Worm (Caenorhabditis elegans): ENCODE results near the gene srg-28.
A peak's percentile ranks its signal among the peaks of the same experiment; 100 is the strongest.

Gene srg-28

ce11 chrV:5319477-5319876, 15.2 kb upstream of the srg-28 start, which contains the start of gene ceh-34:
Gene ceh-34, minus strand, starts transcription at chrV:5319577.
- TF ChIP-seq mab-9 (GFP tag; IDR thresholded peaks at IDR 0.05) (no peak), nhr-85 (tag) (peak; percentile 6)

- peak in 1 of 2 experiments; percentile 55 for TF ChIP-seq lsy-2 (tag; optimal IDR thresholded peaks at IDR 0.05)
- TF ChIP-seq sptf-1 (tag; optimal IDR thresholded peaks at IDR 0.05): no peak
- no peak for TF ChIP-seq mef-2 (tag; optimal IDR thresholded peaks at IDR 0.05)
- no peak for TF ChIP-seq nhr-85 (tag)
These were observed 11.9 kb upstream of the srg-28 start for ce11 chrV:5322815-5323214.

DNA sequence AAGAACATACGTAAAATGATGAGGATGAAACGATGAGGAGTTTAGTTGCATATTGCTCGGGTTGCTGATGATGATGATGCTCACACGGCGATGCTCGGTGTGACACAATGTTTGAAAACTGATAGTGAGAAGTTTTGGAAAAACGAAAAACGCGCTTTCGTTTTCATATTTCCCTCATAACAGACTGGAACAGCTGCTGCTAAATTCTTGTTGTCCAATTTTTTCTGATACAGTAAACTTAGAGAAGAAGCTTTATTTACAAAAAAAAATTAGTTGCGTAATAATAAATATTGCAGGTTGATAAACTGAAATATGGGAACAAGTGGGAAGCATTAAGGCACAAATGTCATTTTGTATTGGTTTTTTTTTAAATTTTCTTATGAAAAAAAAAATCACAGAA, 10.1 kb upstream of the srg-28 start, which contains the start of gene ceh-33:
TSS of gene ceh-33 (minus strand) at position 101 of the 400 bp plus-strand sequence.
- TF ChIP-seq isw-1 (GFP tag; IDR thresholded peaks at IDR 0.05) (no peak), nhr-85 (tag) (peak; percentile 18)

DNA sequence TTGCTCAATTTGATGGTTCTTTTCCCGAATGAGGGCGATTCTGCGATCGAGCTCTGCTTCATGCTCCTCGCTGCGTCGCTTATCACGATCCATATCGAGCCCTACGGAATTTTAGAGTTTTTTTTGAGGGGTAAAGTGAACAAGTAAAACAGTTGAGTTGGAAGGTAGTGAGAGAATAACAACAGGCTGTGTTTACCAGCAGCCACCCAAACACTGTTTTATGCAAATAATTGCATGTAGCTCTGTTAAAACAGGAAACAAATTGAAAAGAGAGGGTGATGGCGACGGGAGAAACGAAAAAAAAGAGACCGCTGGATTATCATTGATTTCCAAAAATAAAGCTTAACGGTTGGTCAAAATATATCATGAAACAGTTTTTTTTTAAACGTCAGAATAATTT, 6.4 kb upstream of the srg-28 start, which contains the start of gene C10G8.8:
TSS of gene C10G8.8 (minus strand) at position 101 of the 400 bp plus-strand sequence.
- TF ChIP-seq nhr-84 (tag; optimal IDR thresholded peaks at IDR 0.05) (no peak), hpl-2 (GFP tag; optimal IDR thresholded peaks at IDR 0.05) (no peak), fkh-10 (GFP tag; optimal IDR thresholded peaks at IDR 0.05) (no peak), ztf-4 (tag; optimal IDR thresholded peaks at IDR 0.05) (no peak), sup-37 (GFP tag; optimal IDR thresholded peaks at IDR 0.05) (no peak), jun-1 (tag; optimal IDR thresholded peaks at IDR 0.05) (no peak), xbp-1 (tag; optimal IDR thresholded peaks at IDR 0.05) (no peak), nhr-77 (tag; optimal IDR thresholded peaks at IDR 0.05) (no peak), efl-3 (GFP tag; optimal IDR thresholded peaks at IDR 0.05) (no peak), tbx-2 (tag; optimal IDR thresholded peaks at IDR 0.05) (no peak), nhr-28 (tag; optimal IDR thresholded peaks at IDR 0.05) (no peak), ztf-11 (tag; optimal IDR thresholded peaks at IDR 0.05) (no peak), lin-15B (tag; optimal IDR thresholded peaks at IDR 0.05) (no peak)

ce11 chrV:5329677-5330266, 4.9 kb upstream of the srg-28 start:
- no peak for TF ChIP-seq mab-9 (GFP tag; IDR thresholded peaks at IDR 0.05)
- TF ChIP-seq lin-39 (tag; optimal IDR thresholded peaks at IDR 0.05): no peak
- TF ChIP-seq unc-30 (tag; optimal IDR thresholded peaks at IDR 0.05): no peak
- no peak for TF ChIP-seq vab-15 (tag; optimal IDR thresholded peaks at IDR 0.05)
- TF ChIP-seq ceh-90 (tag; optimal IDR thresholded peaks at IDR 0.05): no peak
- TF ChIP-seq ets-5 (GFP tag; IDR thresholded peaks at IDR 0.05): no peak
- TF ChIP-seq C16A3.4 (tag; optimal IDR thresholded peaks at IDR 0.05): peak; percentile 26
- TF ChIP-seq pqm-1 (tag; optimal IDR thresholded peaks at IDR 0.05): no peak
- no peak for TF ChIP-seq fkh-8 (tag; optimal IDR thresholded peaks at IDR 0.05)
- TF ChIP-seq nhr-85 (tag): peak; percentile 66
- TF ChIP-seq snpc-4 (tag; optimal IDR thresholded peaks at IDR 0.05): peak; percentile 6
- TF ChIP-seq elt-3 (tag; optimal IDR thresholded peaks at IDR 0.05): peak in 2 of 6 experiments; percentile 17 to 49
- no peak for TF ChIP-seq C04F5.9 (tag; optimal IDR thresholded peaks at IDR 0.05)
- TF ChIP-seq nhr-28 (tag; optimal IDR thresholded peaks at IDR 0.05): no peak
- peak; percentile 50 for TF ChIP-seq snu-23 (GFP tag; optimal IDR thresholded peaks at IDR 0.05)
- TF ChIP-seq fkh-10 (GFP tag; optimal IDR thresholded peaks at IDR 0.05): no peak
- no peak for TF ChIP-seq fos-1 (tag; optimal IDR thresholded peaks at IDR 0.05)
- no peak for TF ChIP-seq jun-1 (tag; optimal IDR thresholded peaks at IDR 0.05)
- no peak for TF ChIP-seq mdl-1 (tag; optimal IDR thresholded peaks at IDR 0.05)
- TF ChIP-seq nhr-47 (tag; optimal IDR thresholded peaks at IDR 0.05): peak; percentile 28
- no peak for TF ChIP-seq aha-1 (tag; optimal IDR thresholded peaks at IDR 0.05)
- peak; percentile 86 for TF ChIP-seq lin-14 (GFP tag; optimal IDR thresholded peaks at IDR 0.05)
- TF ChIP-seq tbx-2 (tag; optimal IDR thresholded peaks at IDR 0.05): no peak
- TF ChIP-seq zip-4 (GFP tag; optimal IDR thresholded peaks at IDR 0.05): no peak
- no peak for TF ChIP-seq sup-37 (GFP tag; optimal IDR thresholded peaks at IDR 0.05)
- no peak for TF ChIP-seq egl-13 (tag; optimal IDR thresholded peaks at IDR 0.05)
- no peak for TF ChIP-seq C34B4.2 (tag; optimal IDR thresholded peaks at IDR 0.05)
- no peak for TF ChIP-seq tlp-1 (tag; optimal IDR thresholded peaks at IDR 0.05)
- no peak for TF ChIP-seq irx-1 (tag; optimal IDR thresholded peaks at IDR 0.05)
- TF ChIP-seq lin-15B (tag; optimal IDR thresholded peaks at IDR 0.05): no peak
- TF ChIP-seq zag-1 (tag; optimal IDR thresholded peaks at IDR 0.05): no peak
- TF ChIP-seq alr-1 (tag; optimal IDR thresholded peaks at IDR 0.05; ENCODE audit: borderline replicate concordance): no peak
- TF ChIP-seq ceh-63 (GFP tag; optimal IDR thresholded peaks at IDR 0.05): no peak
- TF ChIP-seq ceh-88 (GFP tag; IDR thresholded peaks at IDR 0.05): no peak
